Fruit fly (Drosophila melanogaster) ovary, adult (tissue): ENCODE results near the gene Anp.

Experiments
- CG17801 ChIP-seq: fragments of 200-800 bp; optimal IDR thresholded peaks from 2 replicates; lab custom pipeline; 2019; ENCODE audit warnings: missing biosample characterization, mild to moderate bottlenecking, missing genetic modification characterization, moderate library complexity; ENCODE audit not compliant: partially characterized antibody

The Anp gene

dm6 chr3R:30189836-30190235 lies 19.9 kb upstream of the Anp start:
- no peak for TF ChIP-seq CG17801

dm6 chr3R:30191047-30191446 lies 18.7 kb upstream of the Anp start, which contains the start of gene CG9747:
TSS of gene CG9747 (minus strand) at chr3R:30191252.
- no peak for TF ChIP-seq CG17801

- peak; percentile 45 for TF ChIP-seq CG17801
Observed at dm6 chr3R:30191462-30191874, 18.3 kb upstream of the Anp start.

DNA sequence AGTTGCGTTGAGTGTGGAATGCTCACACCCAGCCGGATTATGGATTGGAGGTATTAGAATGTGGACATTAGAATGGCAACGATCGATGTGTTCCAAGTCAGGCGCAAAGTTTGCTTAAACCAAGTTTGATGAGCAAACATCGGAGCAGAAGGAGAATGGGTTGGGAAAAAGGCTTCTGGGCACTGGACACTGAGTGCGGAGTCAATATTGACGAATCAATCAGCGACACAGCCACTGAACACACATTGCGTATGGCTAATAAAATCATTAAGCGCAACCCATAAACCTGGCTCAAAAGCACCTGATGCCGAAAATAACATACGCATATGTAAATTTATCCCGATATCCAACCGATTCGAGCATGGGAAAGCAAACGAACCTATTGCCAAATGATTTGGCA lies 15.9 kb upstream of the Anp start:
- no peak for TF ChIP-seq CG17801

dm6 chr3R:30195606-30196049 lies 14.1 kb upstream of the Anp start:
- TF ChIP-seq CG17801: peak; percentile 59

- no peak for TF ChIP-seq CG17801
Observed at dm6 chr3R:30196128-30196527, 13.6 kb upstream of the Anp start, which contains the start of gene CG15531. TSS of gene CG15531 (minus strand) at chr3R:30196228.

DNA sequence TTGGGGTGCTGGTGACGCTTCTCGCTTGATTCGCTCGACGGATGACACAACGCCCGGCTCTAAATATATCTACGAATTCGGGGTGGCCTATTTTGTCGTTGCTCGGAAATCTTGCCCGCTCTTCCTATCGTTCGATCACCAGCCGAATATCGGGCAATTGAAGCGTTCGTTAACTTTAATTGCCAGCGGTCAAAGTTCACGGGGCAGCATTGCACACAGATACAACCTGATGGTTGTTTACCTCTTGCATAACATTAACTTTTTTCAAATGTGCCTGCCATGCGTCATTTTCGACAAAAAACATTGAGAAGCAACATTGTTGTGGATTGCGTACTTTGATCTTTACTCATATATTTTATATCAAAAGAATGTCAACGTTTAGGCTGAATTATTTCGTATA lies 12.0 kb upstream of the Anp start:
- no peak for TF ChIP-seq CG17801

DNA sequence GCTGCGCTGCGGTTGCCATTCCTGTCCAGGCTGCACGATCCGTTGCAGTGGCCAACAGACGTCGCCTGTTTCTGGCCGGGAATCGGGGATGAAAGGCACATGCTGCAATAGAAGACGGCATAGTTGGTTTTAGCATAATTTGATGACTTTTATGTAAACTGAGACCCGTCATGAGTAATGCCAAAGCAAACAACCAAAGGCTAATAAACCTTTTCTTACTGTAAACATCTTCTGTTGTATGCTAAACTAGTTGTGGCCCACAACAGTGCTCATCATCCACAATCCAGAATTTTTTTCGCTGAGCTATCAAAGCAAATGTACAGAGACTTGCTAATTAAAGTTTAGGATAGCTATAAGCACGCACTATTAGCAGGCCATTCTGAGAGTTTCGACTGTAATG lies 11.0 kb upstream of the Anp start:
- no peak for TF ChIP-seq CG17801

dm6 chr3R:30200091-30200698 lies 9.6 kb upstream of the Anp start:
- TF ChIP-seq CG17801: no peak

DNA sequence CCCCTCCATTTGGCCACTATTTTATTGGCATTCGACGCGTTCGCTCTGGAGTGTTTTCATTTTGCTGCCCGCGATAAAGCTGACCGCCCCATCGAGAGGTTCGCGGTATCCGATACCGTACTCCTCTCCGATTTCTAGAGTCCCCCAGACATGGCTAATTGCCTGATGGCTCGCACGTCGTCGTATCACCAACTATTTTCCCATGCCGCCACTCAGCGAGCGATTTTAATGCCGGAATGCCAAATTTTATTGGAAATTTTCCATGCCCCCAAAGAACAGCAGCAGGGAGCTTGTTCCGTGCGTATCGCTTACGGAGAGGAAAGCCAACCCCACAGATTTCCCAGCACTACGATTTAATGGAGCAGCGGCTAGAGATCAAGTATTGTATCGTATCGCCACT lies 8.7 kb upstream of the Anp start:
- TF ChIP-seq CG17801: no peak

DNA sequence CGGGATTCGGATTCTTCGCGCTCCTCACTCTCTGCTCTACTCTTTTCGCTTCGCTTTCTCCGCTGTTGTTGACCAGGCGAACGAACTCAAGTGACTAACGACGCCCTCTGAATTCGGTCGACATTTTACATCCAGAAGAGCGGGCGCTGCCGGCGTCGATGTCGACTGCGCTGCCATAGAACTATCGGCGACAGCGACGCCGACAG lies 6.9 kb upstream of the Anp start, which contains the start of gene CG9743:
Gene CG9743 (minus strand): TSS at position 101 of the 206 bp plus-strand sequence.
- TF ChIP-seq CG17801: no peak

dm6 chr3R:30203104-30203986 lies 6.4 kb upstream of the Anp start:
- TF ChIP-seq CG17801: peak; percentile 70

- TF ChIP-seq CG17801: no peak
Observed at dm6 chr3R:30204004-30204603, 5.6 kb upstream of the Anp start.

dm6 chr3R:30205946-30206345 lies 3.8 kb upstream of the Anp start:
- TF ChIP-seq CG17801: peak; percentile 25

dm6 chr3R:30208011-30208410 lies 1.7 kb upstream of the Anp start:
- no peak for TF ChIP-seq CG17801

- TF ChIP-seq CG17801: peak; percentile 86
Observed at dm6 chr3R:30208766-30209484, 823 bp upstream of the Anp start, which contains the start of gene RpS7. TSS of gene RpS7 (minus strand) at chr3R:30209020.

dm6 chr3R:30210560-30210959 lies 812 bp downstream of the Anp start, which contains the start of gene CecA1:
TSS of gene CecA1 (plus strand) at chr3R:30210874.
- TF ChIP-seq CG17801: no peak
